Worm (Caenorhabditis elegans) whole organism, L3 larva: Measurements from ENCODE around the gene T19C3.3.

Experiments used
- lin-15B ChIP-seq: fragments of 150-350 bp; optimal IDR thresholded peaks from 2 replicates; lab custom pipeline; 2014; ENCODE audit warnings: missing biosample characterization, missing genetic modification characterization
- lsy-12 ChIP-seq: sonication (generic microtip); optimal IDR thresholded peaks from 2 replicates; lab custom pipeline; 2016; ENCODE audit warnings: mild to moderate bottlenecking, missing genetic modification characterization, missing compliant biosample characterization
- pqm-1 ChIP-seq: fragments of 150-350 bp; optimal IDR thresholded peaks from 2 replicates; lab custom pipeline; 2017; ENCODE audit warnings: missing biosample characterization, missing genetic modification characterization, inconsistent platforms

DNA sequence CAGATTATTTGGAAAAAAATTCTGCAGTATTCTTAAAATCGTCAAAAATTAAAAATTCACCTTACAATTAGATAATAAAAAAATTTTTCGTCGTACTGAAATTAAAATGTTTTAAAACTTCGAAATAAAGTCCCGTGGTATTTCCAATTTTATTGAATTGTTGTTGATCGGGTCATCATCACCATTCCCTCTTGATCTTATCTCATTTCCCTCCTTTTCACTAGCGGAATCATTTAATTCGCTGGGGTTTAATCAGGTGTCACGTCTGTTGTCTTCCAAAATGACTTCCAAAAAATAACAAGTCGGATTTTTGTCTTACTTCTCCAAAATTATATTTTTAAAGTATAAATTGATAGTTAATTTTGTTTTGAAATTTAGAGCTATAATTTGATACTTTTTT is 42.3 kb upstream of the T19C3.3 start:
- TF ChIP-seq lin-15B (tag; lab: Kevin White, UChicago), result no peak
- no peak for TF ChIP-seq pqm-1
- no peak for TF ChIP-seq lsy-12 (tag; lab: Kevin White, UChicago)
